Worm (Caenorhabditis elegans) whole organism, L1 larva: ENCODE data around the gene cyy-1.

Source experiments
- C16A3.4 ChIP-seq: fragments of 150-350 bp; optimal IDR thresholded peaks from 2 replicates; lab custom pipeline; 2014; ENCODE audit warnings: missing biosample characterization, missing genetic modification characterization
- C34B4.2 ChIP-seq: sonication (generic microtip); optimal IDR thresholded peaks from 2 replicates; lab custom pipeline; 2017; ENCODE audit warnings: mild to moderate bottlenecking, missing genetic modification characterization, missing compliant biosample characterization
- aly-2 ChIP-seq: fragments of 150-350 bp; optimal IDR thresholded peaks from 2 replicates; lab custom pipeline; 2014; ENCODE audit warnings: missing biosample characterization, missing genetic modification characterization
- ama-1 ChIP-seq: fragments of 150-350 bp; optimal IDR thresholded peaks from 2 replicates; lab custom pipeline; 2014
- ceh-63 ChIP-seq: fragments of 200-800 bp; sonication (Bioruptor generic); optimal IDR thresholded peaks from 2 replicates; lab custom pipeline; 2018; ENCODE audit warnings: mild to moderate bottlenecking, missing genetic modification characterization, missing compliant biosample characterization
- ceh-8 ChIP-seq: fragments of 200-800 bp; sonication (Bioruptor generic); optimal IDR thresholded peaks from 2 replicates; lab custom pipeline; 2018; ENCODE audit warnings: mild to moderate bottlenecking, missing genetic modification characterization, moderate library complexity, missing compliant biosample characterization
- ceh-82 ChIP-seq, 3 experiments: fragments of 150-350 bp in 1 of 3; sonication (generic microtip) in 2 of 3; optimal IDR thresholded peaks; 2 replicates each; lab custom pipeline; 2014 to 2017; ENCODE audit warnings: missing biosample characterization in 3 of 3, missing genetic modification characterization in 3 of 3
- ceh-90 ChIP-seq: sonication (generic microtip); optimal IDR thresholded peaks from 2 replicates; lab custom pipeline; 2016; ENCODE audit warnings: missing genetic modification characterization, missing compliant biosample characterization
- dpl-1 ChIP-seq, 3 experiments: fragments of 150-350 bp in 2 of 3; sonication (generic microtip) in 1 of 3; optimal IDR thresholded peaks; 2 replicates each; lab custom pipeline; 2014 to 2017; ENCODE audit warnings: missing biosample characterization in 3 of 3, missing genetic modification characterization in 3 of 3, missing genetic modification reagents in 3 of 3
- efl-1 ChIP-seq, 4 experiments: fragments of 150-350 bp; optimal IDR thresholded peaks in 3 of 4; peaks in 1 of 4; 1 replicate in 1 of 4; 2 replicates in 3 of 4; lab custom pipeline; 2014; ENCODE audit warnings: missing biosample characterization in 2 of 4, missing genetic modification characterization in 2 of 4, missing genetic modification reagents in 2 of 4
- efl-3 ChIP-seq: fragments of 200-800 bp; sonication (Bioruptor generic); optimal IDR thresholded peaks from 2 replicates; lab custom pipeline; 2018; ENCODE audit warnings: mild to moderate bottlenecking, missing genetic modification characterization, missing compliant biosample characterization
- egl-13 ChIP-seq: sonication (generic microtip); optimal IDR thresholded peaks from 2 replicates; lab custom pipeline; 2016; ENCODE audit warnings: missing genotype, missing genetic modification reagents, missing genetic modification characterization, missing compliant biosample characterization
- elt-3 ChIP-seq, 6 experiments: fragments of 150-350 bp in 1 of 6; sonication (generic microtip); optimal IDR thresholded peaks; 2 replicates each; lab custom pipeline; 2017 to 2018; ENCODE audit warnings: missing biosample characterization in 6 of 6, missing genetic modification characterization in 6 of 6, inconsistent platforms in 1 of 6
- ets-5 ChIP-seq: fragments of 200-800 bp; sonication (Bioruptor generic); IDR thresholded peaks from 2 replicates; pipeline ENCODE4 v1.3.6; 2022; ENCODE audit warnings: missing genetic modification characterization, missing compliant biosample characterization
- fkh-4 ChIP-seq: sonication (generic microtip); optimal IDR thresholded peaks from 2 replicates; lab custom pipeline; 2016; ENCODE audit warnings: missing compliant biosample characterization, missing genetic modification characterization, borderline replicate concordance
- fos-1 ChIP-seq: fragments of 150-350 bp; optimal IDR thresholded peaks from 2 replicates; lab custom pipeline; 2014; ENCODE audit warnings: missing biosample characterization, missing genetic modification characterization
- hlh-17 ChIP-seq: fragments of 200-800 bp; sonication (Bioruptor generic); optimal IDR thresholded peaks from 2 replicates; lab custom pipeline; 2018; ENCODE audit warnings: missing genetic modification characterization, mild to moderate bottlenecking, missing compliant biosample characterization, moderate library complexity, borderline replicate concordance
- hlh-4 ChIP-seq: sonication (generic microtip); optimal IDR thresholded peaks from 2 replicates; lab custom pipeline; 2016; ENCODE audit warnings: mild to moderate bottlenecking, missing genetic modification characterization, missing compliant biosample characterization
- irx-1 ChIP-seq: sonication (generic microtip); optimal IDR thresholded peaks from 2 replicates; lab custom pipeline; 2016; ENCODE audit warnings: missing genetic modification characterization, missing compliant biosample characterization
- isw-1 ChIP-seq: fragments of 200-800 bp; sonication (Bioruptor generic); IDR thresholded peaks from 2 replicates; pipeline ENCODE4 v1.3.6; 2022; ENCODE audit warnings: missing genetic modification characterization, missing compliant biosample characterization
- jun-1 ChIP-seq: fragments of 150-350 bp; optimal IDR thresholded peaks from 2 replicates; lab custom pipeline; 2014; ENCODE audit warnings: missing biosample characterization, missing genetic modification reagents, missing genetic modification characterization
- lin-39 ChIP-seq: fragments of 150-350 bp; optimal IDR thresholded peaks from 2 replicates; lab custom pipeline; 2014; ENCODE audit warnings: missing biosample characterization, missing genetic modification reagents, missing genetic modification characterization
- mdl-1 ChIP-seq, 2 experiments: fragments of 150-350 bp; optimal IDR thresholded peaks; 2 replicates each; lab custom pipeline; 2014 to 2017; ENCODE audit warnings: missing biosample characterization in 2 of 2, missing genetic modification characterization in 2 of 2, inconsistent platforms in 1 of 2
- nhr-12 ChIP-seq: sonication (generic microtip); optimal IDR thresholded peaks from 2 replicates; lab custom pipeline; 2017; ENCODE audit warnings: missing biosample characterization, missing genetic modification characterization
- nhr-20 ChIP-seq: sonication (generic microtip); optimal IDR thresholded peaks from 2 replicates; lab custom pipeline; 2016; ENCODE audit warnings: mild to moderate bottlenecking, missing genetic modification characterization, missing compliant biosample characterization
- nhr-237 ChIP-seq: fragments of 150-350 bp; optimal IDR thresholded peaks from 2 replicates; lab custom pipeline; 2014; ENCODE audit warnings: missing biosample characterization, missing genetic modification characterization
- nhr-76 ChIP-seq: sonication (generic microtip); optimal IDR thresholded peaks from 2 replicates; lab custom pipeline; 2017; ENCODE audit warnings: missing biosample characterization, missing genetic modification characterization
- nhr-84 ChIP-seq: sonication (generic microtip); optimal IDR thresholded peaks from 2 replicates; lab custom pipeline; 2017; ENCODE audit warnings: missing biosample characterization, missing genetic modification characterization
- nhr-90 ChIP-seq: sonication (generic microtip); optimal IDR thresholded peaks from 2 replicates; lab custom pipeline; 2016; ENCODE audit warnings: mild to moderate bottlenecking, missing genetic modification characterization, missing compliant biosample characterization; ENCODE audit not compliant: poor library complexity
- pag-3 ChIP-seq: sonication (generic microtip); optimal IDR thresholded peaks from 2 replicates; lab custom pipeline; 2017; ENCODE audit warnings: missing genetic modification characterization, mild to moderate bottlenecking, missing compliant biosample characterization, antibody characterized with exemption, borderline replicate concordance; ENCODE audit not compliant: insufficient read depth
- pax-3 ChIP-seq: fragments of 200-800 bp; sonication (Bioruptor generic); optimal IDR thresholded peaks from 2 replicates; lab custom pipeline; 2018; ENCODE audit warnings: mild to moderate bottlenecking, missing genetic modification characterization, moderate library complexity, missing compliant biosample characterization
- pqm-1 ChIP-seq: sonication (generic microtip); optimal IDR thresholded peaks from 3 replicates; lab custom pipeline; 2017; ENCODE audit warnings: missing biosample characterization, missing genetic modification characterization
- rnt-1 ChIP-seq: sonication (generic microtip); optimal IDR thresholded peaks from 2 replicates; lab custom pipeline; 2016; ENCODE audit warnings: mild to moderate bottlenecking, missing genetic modification characterization, moderate library complexity, missing compliant biosample characterization
- skn-1 ChIP-seq: fragments of 150-350 bp; optimal IDR thresholded peaks from 2 replicates; lab custom pipeline; 2014; ENCODE audit warnings: missing biosample characterization, missing genetic modification characterization
- snpc-4 ChIP-seq: fragments of 150-350 bp; optimal IDR thresholded peaks from 2 replicates; lab custom pipeline; 2014; ENCODE audit warnings: missing biosample characterization, missing genetic modification characterization
- sox-4 ChIP-seq: sonication (generic microtip); optimal IDR thresholded peaks from 2 replicates; lab custom pipeline; 2016; ENCODE audit warnings: missing genetic modification characterization, missing compliant biosample characterization
- sptf-1 ChIP-seq: fragments of 150-350 bp; optimal IDR thresholded peaks from 2 replicates; lab custom pipeline; 2014; ENCODE audit warnings: missing biosample characterization, missing genetic modification characterization
- tbx-2 ChIP-seq: sonication (generic microtip); optimal IDR thresholded peaks from 2 replicates; lab custom pipeline; 2016; ENCODE audit warnings: missing genetic modification characterization, missing compliant biosample characterization
- tlp-1 ChIP-seq: fragments of 150-350 bp; optimal IDR thresholded peaks from 2 replicates; lab custom pipeline; 2014; ENCODE audit warnings: missing biosample characterization, missing genetic modification characterization
- unc-130 ChIP-seq: fragments of 150-350 bp; optimal IDR thresholded peaks from 2 replicates; lab custom pipeline; 2017; ENCODE audit warnings: missing biosample characterization, missing genetic modification characterization, inconsistent platforms
- unc-30 ChIP-seq: sonication (generic microtip); optimal IDR thresholded peaks from 2 replicates; lab custom pipeline; 2017; ENCODE audit warnings: missing biosample characterization, missing genetic modification characterization
- unc-62 ChIP-seq: fragments of 150-350 bp; optimal IDR thresholded peaks from 2 replicates; lab custom pipeline; 2014; ENCODE audit warnings: missing biosample characterization, missing genetic modification reagents, missing genetic modification characterization
- unc-86 ChIP-seq: sonication (generic microtip); optimal IDR thresholded peaks from 2 replicates; lab custom pipeline; 2016; ENCODE audit warnings: missing genetic modification characterization, missing compliant biosample characterization
- vab-15 ChIP-seq: sonication (generic microtip); optimal IDR thresholded peaks from 2 replicates; lab custom pipeline; 2017; ENCODE audit warnings: missing genotype, mild to moderate bottlenecking, missing genetic modification characterization, missing compliant biosample characterization
- xbp-1 ChIP-seq: sonication (generic microtip); optimal IDR thresholded peaks from 2 replicates; lab custom pipeline; 2016; ENCODE audit warnings: missing genetic modification characterization, missing compliant biosample characterization
- zip-4 ChIP-seq: fragments of 200-800 bp; sonication (Bioruptor generic); optimal IDR thresholded peaks from 2 replicates; lab custom pipeline; 2018; ENCODE audit warnings: mild to moderate bottlenecking, missing genetic modification characterization, moderate library complexity, missing compliant biosample characterization

The cyy-1 gene

DNA sequence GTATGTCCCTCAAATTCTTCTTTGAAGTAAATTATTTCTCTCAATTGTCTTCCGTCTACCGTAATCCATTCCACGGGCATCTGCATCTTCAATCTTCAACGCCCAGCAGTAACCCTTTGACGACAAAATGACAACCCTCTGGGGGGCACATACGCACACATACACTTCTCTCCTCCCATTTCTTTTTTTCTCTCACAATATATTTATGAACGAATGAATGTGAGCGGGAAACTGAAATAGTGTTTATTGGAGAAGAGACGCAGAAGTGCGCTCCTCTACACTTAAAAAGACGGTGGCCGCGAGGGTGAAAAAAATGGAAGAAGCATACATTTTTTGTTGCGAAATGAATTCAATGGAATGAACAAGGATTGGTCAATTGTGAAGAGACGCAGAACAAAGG is 6.3 kb downstream of the cyy-1 start (continued):
- TF ChIP-seq nhr-76 (tag; lab: Kevin White, UChicago) (no peak), C34B4.2 (no peak), mdl-1 (tag; optimal IDR thresholded peaks at IDR 0.05; lab: Kevin White, UChicago) (peak in 1 of 2 experiments; percentile 29), isw-1 (GFP tag; lab: Robert Waterston, UW) (peak; percentile 43), tbx-2 (peak; percentile 38), snpc-4 (peak; percentile 61), sptf-1 (tag; lab: Kevin White, UChicago) (no peak), pqm-1 (tag; lab: Kevin White, UChicago) (no peak), dpl-1 (GFP tag; optimal IDR thresholded peaks at IDR 0.05; lab: Kevin White, UChicago) (peak; percentile 57 to 79 (median 58)), hlh-17 (GFP tag; lab: Kevin White, UChicago) (no peak), jun-1 (peak; percentile 57), lin-39 (no peak), aly-2 (tag; lab: Kevin White, UChicago) (no peak), elt-3 (tag; optimal IDR thresholded peaks at IDR 0.05; lab: Kevin White, UChicago) (no peak), hlh-4 (tag; lab: Kevin White, UChicago) (no peak), ceh-82 (tag; optimal IDR thresholded peaks at IDR 0.05; lab: Kevin White, UChicago) (peak; percentile 25 to 63 (median 34)), efl-3 (GFP tag; lab: Kevin White, UChicago) (no peak), unc-30 (tag; lab: Kevin White, UChicago) (no peak), rnt-1 (tag; lab: Kevin White, UChicago) (peak; percentile 19), nhr-20 (peak; percentile 55), fos-1 (tag; lab: Kevin White, UChicago) (peak; percentile 63), unc-86 (tag; lab: Kevin White, UChicago) (peak; percentile 66), nhr-90 (tag; lab: Kevin White, UChicago) (peak; percentile 22), zip-4 (GFP tag; lab: Kevin White, UChicago) (peak; percentile 7), ets-5 (no peak), ceh-8 (GFP tag; lab: Kevin White, UChicago) (no peak), ceh-90 (tag; lab: Kevin White, UChicago) (no peak), tlp-1 (tag; lab: Kevin White, UChicago) (no peak), unc-130 (no peak), ceh-63 (GFP tag; lab: Kevin White, UChicago) (no peak), sox-4 (tag; lab: Kevin White, UChicago) (no peak), irx-1 (tag; lab: Kevin White, UChicago) (no peak), fkh-4 (no peak), efl-1 (optimal IDR thresholded peaks at IDR 0.05; lab: Kevin White, UChicago) (peak; percentile 58 to 77), efl-1 (GFP tag; optimal IDR thresholded peaks at IDR 0.05 in 1 of 2; lab: Kevin White, UChicago) (peak; percentile 57 to 77), nhr-237 (tag; lab: Kevin White, UChicago) (no peak), vab-15 (tag; lab: Kevin White, UChicago) (no peak), skn-1 (tag; lab: Kevin White, UChicago) (peak; percentile 88), pag-3 (no peak), pax-3 (tag; lab: Kevin White, UChicago) (no peak), nhr-84 (tag; lab: Kevin White, UChicago) (no peak), xbp-1 (tag; lab: Kevin White, UChicago) (peak; percentile 44), nhr-12 (tag; lab: Kevin White, UChicago) (no peak), unc-62 (GFP tag; lab: Kevin White, UChicago) (no peak), egl-13 (tag; lab: Kevin White, UChicago) (no peak), ama-1 (lab: Kevin White, UChicago) (no peak), C16A3.4 (tag; lab: Kevin White, UChicago) (no peak)
